Worm (Caenorhabditis elegans): Measurements from ENCODE around the gene fbxa-141.
A peak's percentile ranks its signal among the peaks of the same experiment; 100 is the strongest.
"Not testable (repeated sequence)": the region's sequence is repeated elsewhere in the genome, so short reads cannot be mapped to it uniquely, and the experiment has no call there.

Gene fbxa-141

DNA sequence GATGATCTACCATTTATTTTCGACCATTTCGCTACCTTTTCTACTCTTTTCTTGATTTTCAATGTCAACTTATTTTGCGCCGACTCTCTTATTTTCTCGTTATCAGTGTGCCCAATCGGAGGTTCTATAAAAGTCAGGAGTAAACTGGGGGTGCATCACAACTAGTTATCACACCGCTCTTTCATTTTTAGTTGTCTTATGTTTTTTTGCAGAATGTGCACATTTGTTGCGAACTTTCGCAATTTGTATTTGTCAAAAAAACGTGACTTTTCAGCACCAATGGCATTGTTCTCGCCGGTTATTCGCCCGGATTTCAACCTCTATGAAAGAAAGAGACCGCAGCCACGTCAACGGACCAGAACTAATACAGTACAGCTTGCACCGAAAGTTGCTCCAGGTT is 24.9 kb upstream of the fbxa-141 start:
- TF ChIP-seq lsy-2 (tag; optimal IDR thresholded peaks at IDR 0.05) (no peak), fos-1 (tag; optimal IDR thresholded peaks at IDR 0.05) (peak; percentile 29), mdl-1 (tag; optimal IDR thresholded peaks at IDR 0.05) (no peak)

DNA sequence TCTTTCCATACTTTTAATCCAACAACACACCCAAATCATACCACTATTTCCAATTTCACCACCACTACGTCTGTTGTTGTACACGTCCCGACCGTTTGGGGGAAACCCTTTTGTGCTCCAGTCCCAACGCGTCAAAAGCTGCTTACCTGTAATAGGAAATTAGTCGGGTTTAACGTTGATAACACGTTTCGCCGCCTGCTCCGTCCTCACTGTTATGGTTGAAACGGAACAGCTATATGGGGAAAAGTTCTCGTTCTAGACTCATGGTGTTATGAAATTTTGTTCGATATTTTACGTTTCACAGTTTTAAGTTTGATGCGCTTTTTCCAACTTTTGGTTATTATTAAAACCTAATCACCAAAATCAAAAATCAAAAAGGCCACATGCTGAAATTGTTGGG is 23.2 kb upstream of the fbxa-141 start:
- TF ChIP-seq nhr-6 (tag; optimal IDR thresholded peaks at IDR 0.05) (no peak), sma-9 (GFP tag; optimal IDR thresholded peaks at IDR 0.05) (no peak), sma-9 (tag; optimal IDR thresholded peaks at IDR 0.05) (no peak), lin-39 (tag; optimal IDR thresholded peaks at IDR 0.05) (no peak), nhr-25 (tag; optimal IDR thresholded peaks at IDR 0.05) (no peak), ceh-16 (tag; optimal IDR thresholded peaks at IDR 0.05) (no peak)

DNA sequence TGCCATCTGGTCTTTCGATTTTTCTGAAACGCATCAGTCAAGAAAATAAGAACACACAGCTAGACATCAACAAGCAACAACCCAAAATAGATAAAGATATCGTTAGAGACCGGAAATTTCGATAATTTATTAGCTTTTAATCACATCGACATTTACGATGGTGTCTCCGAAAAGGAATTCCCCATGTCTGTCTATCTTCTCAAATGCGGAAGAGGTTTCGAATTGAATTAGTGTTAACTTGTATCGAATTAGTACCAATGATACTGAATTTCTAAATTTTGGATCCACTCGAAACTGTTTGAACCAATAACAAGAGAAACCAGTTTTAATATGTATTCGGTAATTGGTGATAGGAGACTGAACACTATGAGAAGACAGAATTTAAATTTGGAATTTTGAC is 21.9 kb upstream of the fbxa-141 start:
- TF ChIP-seq nhr-25 (tag; optimal IDR thresholded peaks at IDR 0.05) (no peak), sma-9 (GFP tag; optimal IDR thresholded peaks at IDR 0.05) (peak; percentile 29), sma-9 (tag; optimal IDR thresholded peaks at IDR 0.05) (no peak)

DNA sequence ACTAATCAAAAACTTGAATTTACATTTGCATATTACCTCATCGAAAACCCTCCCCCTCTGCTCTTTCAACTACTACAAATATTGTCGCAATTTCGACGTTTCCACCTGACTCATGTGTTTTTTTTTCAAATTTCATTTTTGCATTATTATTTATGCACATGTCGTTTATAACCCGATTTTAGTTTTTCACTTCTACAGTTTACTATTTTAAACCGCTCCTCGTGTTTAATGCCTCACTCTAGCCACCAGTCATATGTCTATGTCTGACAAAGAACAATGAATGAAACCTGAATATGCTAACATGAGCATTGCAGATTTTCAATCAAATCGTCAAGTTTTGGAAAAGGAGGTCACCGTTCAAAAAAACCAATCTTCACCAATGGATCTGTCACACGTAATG is 21.4 kb upstream of the fbxa-141 start, which contains the start of gene T24C2.5:
Gene T24C2.5, plus strand, starts transcription at position 301 of the 400 bp plus-strand sequence.
- TF ChIP-seq mdl-1 (tag; optimal IDR thresholded peaks at IDR 0.05), result no peak
- TF ChIP-seq mab-5 (tag; optimal IDR thresholded peaks at IDR 0.05), result no peak
- TF ChIP-seq blmp-1 (tag; optimal IDR thresholded peaks at IDR 0.05; ENCODE audit: insufficient read depth), result no peak
- no peak for TF ChIP-seq lin-13 (GFP tag; optimal IDR thresholded peaks at IDR 0.05)

DNA sequence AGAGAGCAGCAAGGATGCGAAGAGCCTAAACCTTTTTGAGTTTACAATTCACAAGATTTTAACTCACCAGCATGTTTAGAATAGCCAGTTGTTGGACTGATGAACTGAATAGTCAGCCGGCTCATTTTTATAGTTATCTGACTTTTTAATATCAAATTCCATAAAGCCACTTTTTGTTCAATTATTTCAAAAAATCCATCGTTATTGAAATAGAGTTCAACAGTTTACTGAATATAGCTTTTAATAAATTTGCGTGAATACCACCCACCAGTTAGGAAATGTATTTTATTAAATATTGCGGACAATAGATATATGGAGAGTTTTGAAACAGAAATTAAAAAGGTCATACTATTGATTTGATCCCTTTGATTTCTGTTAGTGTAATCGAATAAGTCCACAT is 17.4 kb upstream of the fbxa-141 start, which contains the start of gene nspc-20:
Gene nspc-20, minus strand, starts transcription at position 101 of the 400 bp plus-strand sequence.
- no peak for TF ChIP-seq gmeb-1 (tag; optimal IDR thresholded peaks at IDR 0.05)
- TF ChIP-seq unc-62 (GFP tag; optimal IDR thresholded peaks at IDR 0.05), result no peak
- no peak for TF ChIP-seq lsy-2 (tag; optimal IDR thresholded peaks at IDR 0.05)
- TF ChIP-seq nhr-23 (tag; optimal IDR thresholded peaks at IDR 0.05), result no peak
- no peak for TF ChIP-seq ama-1 (optimal IDR thresholded peaks at IDR 0.05)
- TF ChIP-seq dmd-4 (tag; optimal IDR thresholded peaks at IDR 0.05), result no peak
- no peak for TF ChIP-seq blmp-1 (tag; optimal IDR thresholded peaks at IDR 0.05; ENCODE audit: insufficient read depth)
- TF ChIP-seq snpc-4 (tag; optimal IDR thresholded peaks at IDR 0.05), result no peak
- TF ChIP-seq unc-55 (GFP tag; optimal IDR thresholded peaks at IDR 0.05), result no peak
- TF ChIP-seq ZK546.5 (tag; optimal IDR thresholded peaks at IDR 0.05), result no peak
- no peak for TF ChIP-seq elt-1 (tag; optimal IDR thresholded peaks at IDR 0.05)
- no peak for TF ChIP-seq ceh-82 (tag; optimal IDR thresholded peaks at IDR 0.05)

DNA sequence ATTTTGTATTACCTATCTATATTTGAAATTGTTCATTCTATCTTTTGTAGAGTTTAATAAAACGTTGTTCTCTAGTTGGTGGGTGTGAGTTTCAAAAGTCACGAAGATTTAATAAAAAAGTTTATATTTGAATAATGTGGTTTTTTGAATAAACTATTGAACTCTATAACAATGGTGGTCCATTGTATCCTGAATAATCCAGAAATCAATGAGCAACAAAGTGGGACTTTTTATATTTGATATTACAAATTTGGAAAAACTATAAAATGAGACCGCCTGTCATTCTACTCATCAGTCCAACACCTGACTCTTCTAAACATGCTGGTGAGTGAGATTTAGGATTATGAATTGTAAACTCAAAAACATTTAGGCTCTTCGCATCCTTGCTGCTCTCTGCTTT is 15.7 kb upstream of the fbxa-141 start, which contains the start of gene nspc-19:
Gene nspc-19, plus strand, starts transcription at position 301 of the 400 bp plus-strand sequence.
- TF ChIP-seq skn-1, snpc-4, unc-39 (tag; optimal IDR thresholded peaks at IDR 0.05): not testable (repeated sequence)

DNA sequence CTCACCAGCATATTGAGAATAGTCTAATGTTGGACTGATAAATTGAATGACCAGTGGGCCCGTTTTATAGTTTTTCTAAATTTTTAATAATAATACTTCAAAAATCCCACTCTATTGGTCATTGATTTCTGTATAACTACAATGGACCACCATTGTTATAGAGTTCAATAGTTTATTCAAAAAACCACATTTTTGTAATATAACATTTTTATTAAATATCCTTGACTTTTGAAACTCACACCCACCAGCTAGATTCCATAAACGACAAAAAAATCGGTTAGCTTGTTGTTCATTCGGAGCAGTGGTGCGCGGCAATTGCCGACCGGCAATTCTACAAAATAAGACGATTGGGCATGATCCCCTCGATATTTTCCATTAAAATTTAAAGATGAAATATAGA is 14.8 kb upstream of the fbxa-141 start, which contains the start of gene nspc-18:
Gene nspc-18, minus strand, starts transcription at position 101 of the 400 bp plus-strand sequence.
- no peak for TF ChIP-seq nhr-129 (tag; optimal IDR thresholded peaks at IDR 0.05)
- TF ChIP-seq lin-39 (tag; optimal IDR thresholded peaks at IDR 0.05), result no peak
- no peak for TF ChIP-seq gmeb-1 (tag; optimal IDR thresholded peaks at IDR 0.05)
- TF ChIP-seq ceh-82 (tag; optimal IDR thresholded peaks at IDR 0.05), result no peak
- no peak for TF ChIP-seq crh-2 (tag; optimal IDR thresholded peaks at IDR 0.05)
- TF ChIP-seq elt-1 (tag; optimal IDR thresholded peaks at IDR 0.05), result no peak
- TF ChIP-seq C34F6.9 (tag; optimal IDR thresholded peaks at IDR 0.05), result no peak
- TF ChIP-seq nhr-237 (tag; optimal IDR thresholded peaks at IDR 0.05), result no peak
- TF ChIP-seq ama-1 (optimal IDR thresholded peaks at IDR 0.05), result no peak
- no peak for TF ChIP-seq lin-13 (GFP tag; optimal IDR thresholded peaks at IDR 0.05)
- no peak for TF ChIP-seq blmp-1 (tag; optimal IDR thresholded peaks at IDR 0.05; ENCODE audit: insufficient read depth)
- TF ChIP-seq nhr-10 (tag; optimal IDR thresholded peaks at IDR 0.05), result no peak
- TF ChIP-seq lsy-2 (tag; optimal IDR thresholded peaks at IDR 0.05), result no peak
- TF ChIP-seq mab-5 (tag; optimal IDR thresholded peaks at IDR 0.05), result no peak

Measured in whole organism, L2 larva.